Worm (Caenorhabditis elegans) whole organism, L4/young adult: Measurements from ENCODE around the gene col-8.
A peak's percentile ranks its signal among the peaks of the same experiment; 100 is the strongest.

Experiments used
- W03F9.2 ChIP-seq: fragments of 150-350 bp; optimal IDR thresholded peaks from 2 replicates; lab custom pipeline; 2014; ENCODE audit warnings: missing biosample characterization, missing genetic modification characterization
- him-1 ChIP-seq: sonication (generic microtip); optimal IDR thresholded peaks from 2 replicates; lab custom pipeline; 2016; ENCODE audit warnings: missing genotype, missing genetic modification reagents, missing genetic modification characterization, missing compliant biosample characterization

- peak; percentile 80 for TF ChIP-seq him-1 (tag; lab: Kevin White, UChicago)
- peak; percentile 97 for TF ChIP-seq W03F9.2 (tag; lab: Kevin White, UChicago)
These were observed 48.6 kb downstream of the col-8 start, which contains the start of the genes eef-1A.1 and rfc-4 for ce11 chrIII:6971662-6972284.
